Worm (Caenorhabditis elegans): ENCODE results near the gene str-252.

ce11 chrV:13923851-13924250 is 7.6 kb downstream of the str-252 start, which contains the start of gene srxa-11:
- TF ChIP-seq ceh-36 (tag; optimal IDR thresholded peaks at IDR 0.05) (no peak), B0310.2 (tag; optimal IDR thresholded peaks at IDR 0.05) (no peak), flt-1 (GFP tag; IDR thresholded peaks at IDR 0.05) (no peak), ama-1 (optimal IDR thresholded peaks at IDR 0.05) (no peak), ets-7 (tag; optimal IDR thresholded peaks at IDR 0.05) (no peak), ceh-13 (GFP tag; optimal IDR thresholded peaks at IDR 0.05) (no peak)

All from whole organism, early embryonic.